Worm (Caenorhabditis elegans) whole organism, mixed stage, embryonic: ENCODE measurements around the gene Y57G11C.1147.

Experiments used
- bed-3 ChIP-seq: fragments of 200-800 bp; sonication (Bioruptor generic); optimal IDR thresholded peaks from 3 replicates; lab custom pipeline; 2018; ENCODE audit warnings: mild to moderate bottlenecking, missing genetic modification characterization, moderate library complexity, missing compliant biosample characterization
- ceh-43 ChIP-seq: fragments of 200-800 bp; sonication (Bioruptor generic); optimal IDR thresholded peaks from 2 replicates; lab custom pipeline; 2018; ENCODE audit warnings: mild to moderate bottlenecking, missing genetic modification characterization, moderate library complexity, missing compliant biosample characterization
- mep-1 ChIP-seq: fragments of 150-350 bp; optimal IDR thresholded peaks from 2 replicates; lab custom pipeline; 2017; ENCODE audit warnings: missing biosample characterization, missing genetic modification reagents, missing genetic modification characterization, inconsistent platforms
- mls-2 ChIP-seq: sonication (generic microtip); optimal IDR thresholded peaks from 2 replicates; lab custom pipeline; 2016; ENCODE audit warnings: mild to moderate bottlenecking, missing genetic modification characterization, moderate library complexity, missing compliant biosample characterization
- nhr-237 ChIP-seq: fragments of 150-350 bp; optimal IDR thresholded peaks from 2 replicates; lab custom pipeline; 2014; ENCODE audit warnings: missing biosample characterization, missing genetic modification characterization
- nhr-76 ChIP-seq: sonication (generic microtip); optimal IDR thresholded peaks from 2 replicates; lab custom pipeline; 2017; ENCODE audit warnings: missing biosample characterization, missing genetic modification characterization
- sem-2 ChIP-seq: fragments of 200-800 bp; sonication (Bioruptor generic); optimal IDR thresholded peaks from 2 replicates; lab custom pipeline; 2018; ENCODE audit warnings: mild to moderate bottlenecking, missing genetic modification characterization, missing compliant biosample characterization
- snpc-4 ChIP-seq: fragments of 150-350 bp; optimal IDR thresholded peaks from 2 replicates; lab custom pipeline; 2014; ENCODE audit warnings: missing biosample characterization, missing genetic modification characterization
- unc-62 ChIP-seq: fragments of 150-350 bp; optimal IDR thresholded peaks from 2 replicates; lab custom pipeline; 2014; ENCODE audit warnings: missing biosample characterization, missing genetic modification reagents, missing genetic modification characterization
- zip-8 ChIP-seq: fragments of 150-350 bp; optimal IDR thresholded peaks from 2 replicates; lab custom pipeline; 2014; ENCODE audit warnings: missing biosample characterization, missing genetic modification characterization
- ztf-11 ChIP-seq: fragments of 150-350 bp; optimal IDR thresholded peaks from 2 replicates; lab custom pipeline; 2014; ENCODE audit warnings: missing biosample characterization, missing genetic modification characterization

ce11 chrIV:14771325-14771724 lies 26.0 kb downstream of the Y57G11C.1147 start, which contains the start of gene degl-1:
- TF ChIP-seq nhr-237 (tag; lab: Kevin White, UChicago) (no peak), sem-2 (GFP tag; lab: Kevin White, UChicago) (no peak), ceh-43 (no peak), mep-1 (tag; lab: Kevin White, UChicago) (no peak), mls-2 (tag; lab: Kevin White, UChicago) (no peak), bed-3 (GFP tag; lab: Kevin White, UChicago) (no peak), snpc-4 (tag; lab: Kevin White, UChicago) (no peak), unc-62 (GFP tag; lab: Kevin White, UChicago) (no peak), nhr-76 (tag; lab: Kevin White, UChicago) (no peak), zip-8 (tag; lab: Kevin White, UChicago) (no peak), ztf-11 (tag; lab: Kevin White, UChicago) (no peak)
